Worm (Caenorhabditis elegans): ENCODE results near the gene F45H10.5.

The F45H10.5 gene

DNA sequence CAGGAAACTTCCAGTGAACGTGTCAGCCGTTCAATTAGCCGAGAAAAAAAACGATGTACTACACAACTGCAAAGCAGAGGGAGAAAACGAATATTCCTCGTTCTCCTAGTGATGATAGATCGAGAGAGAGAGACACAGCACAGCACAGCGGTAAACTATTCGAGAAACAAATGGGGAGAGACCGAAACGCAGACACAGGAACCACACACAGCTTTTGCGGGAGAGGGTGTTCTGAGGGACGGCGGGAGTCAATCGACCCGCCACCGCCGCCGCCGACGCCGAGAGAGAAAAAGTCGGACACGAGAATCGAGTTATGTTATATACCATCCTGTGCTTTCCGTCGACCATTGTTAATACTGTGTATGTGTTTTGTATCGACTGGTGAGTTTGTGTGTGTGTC, 45.1 kb upstream of the F45H10.5 start (continued):
- no peak for TF ChIP-seq F22D6.2 (tag; optimal IDR thresholded peaks at IDR 0.05)
- no peak for TF ChIP-seq B0261.1 (tag; optimal IDR thresholded peaks at IDR 0.05)
- TF ChIP-seq attf-3 (GFP tag; conservative IDR thresholded peaks at IDR 0.05), result no peak
- no peak for TF ChIP-seq ceh-40 (GFP tag; IDR thresholded peaks at IDR 0.05)
- TF ChIP-seq mes-4 (tag; optimal IDR thresholded peaks at IDR 0.05), result no peak
- TF ChIP-seq let-526 (GFP tag; IDR thresholded peaks at IDR 0.05), result no peak
- TF ChIP-seq F57A8.1 (GFP tag; optimal IDR thresholded peaks at IDR 0.05), result no peak
- TF ChIP-seq ztf-18 (tag; optimal IDR thresholded peaks at IDR 0.05), result no peak
- no peak for TF ChIP-seq ztf-26 (tag; optimal IDR thresholded peaks at IDR 0.05)
- 0 out of 2 replicates have a peak, but pooled peaks have one; percentile 49 for TF ChIP-seq lin-26 (GFP tag; IDR thresholded peaks at IDR 0.05)
- TF ChIP-seq aptf-2 (GFP tag; conservative IDR thresholded peaks at IDR 0.05), result no peak
- TF ChIP-seq aptf-3 (GFP tag; IDR thresholded peaks at IDR 0.05), result no peak
- TF ChIP-seq madf-3 (GFP tag; IDR thresholded peaks at IDR 0.05), result no peak
- TF ChIP-seq egl-44 (GFP tag; IDR thresholded peaks at IDR 0.05), result no peak
- TF ChIP-seq B0336.3 (GFP tag; IDR thresholded peaks at IDR 0.05), result 0 out of 2 replicates have a peak, but pooled peaks have one; percentile 20
- no peak for TF ChIP-seq Y56A3A.18 (GFP tag; IDR thresholded peaks at IDR 0.05)
- TF ChIP-seq B0035.1 (tag; optimal IDR thresholded peaks at IDR 0.05), result no peak
- TF ChIP-seq F33H1.4 (GFP tag; IDR thresholded peaks at IDR 0.05), result no peak
- TF ChIP-seq ztf-6 (GFP tag; IDR thresholded peaks at IDR 0.05), result no peak
- no peak for TF ChIP-seq unc-62 (GFP tag; optimal IDR thresholded peaks at IDR 0.05)
- no peak for TF ChIP-seq nhr-120 (GFP tag; IDR thresholded peaks at IDR 0.05)
- no peak for TF ChIP-seq F37B4.10 (GFP tag; IDR thresholded peaks at IDR 0.05)
- peak; percentile 59 for TF ChIP-seq nhr-80 (tag; optimal IDR thresholded peaks at IDR 0.05)
- no peak for TF ChIP-seq snpc-4 (GFP tag; optimal IDR thresholded peaks at IDR 0.05)
- peak in 3 of 4 experiments; percentile 20 to 64 (median 28) for TF ChIP-seq snpc-4 (tag; optimal IDR thresholded peaks at IDR 0.05)
- TF ChIP-seq dox-1 (GFP tag; IDR thresholded peaks at IDR 0.05), result peak; percentile 70
- TF ChIP-seq ztf-22 (GFP tag; optimal IDR thresholded peaks at IDR 0.05), result no peak
- 0 out of 2 replicates have a peak, but pooled peaks have one; percentile 29 for TF ChIP-seq hmg-1.2 (GFP tag; IDR thresholded peaks at IDR 0.05)
- TF ChIP-seq attf-6 (GFP tag; IDR thresholded peaks at IDR 0.05), result no peak
- no peak for TF ChIP-seq T26A5.8 (tag; optimal IDR thresholded peaks at IDR 0.05)

DNA sequence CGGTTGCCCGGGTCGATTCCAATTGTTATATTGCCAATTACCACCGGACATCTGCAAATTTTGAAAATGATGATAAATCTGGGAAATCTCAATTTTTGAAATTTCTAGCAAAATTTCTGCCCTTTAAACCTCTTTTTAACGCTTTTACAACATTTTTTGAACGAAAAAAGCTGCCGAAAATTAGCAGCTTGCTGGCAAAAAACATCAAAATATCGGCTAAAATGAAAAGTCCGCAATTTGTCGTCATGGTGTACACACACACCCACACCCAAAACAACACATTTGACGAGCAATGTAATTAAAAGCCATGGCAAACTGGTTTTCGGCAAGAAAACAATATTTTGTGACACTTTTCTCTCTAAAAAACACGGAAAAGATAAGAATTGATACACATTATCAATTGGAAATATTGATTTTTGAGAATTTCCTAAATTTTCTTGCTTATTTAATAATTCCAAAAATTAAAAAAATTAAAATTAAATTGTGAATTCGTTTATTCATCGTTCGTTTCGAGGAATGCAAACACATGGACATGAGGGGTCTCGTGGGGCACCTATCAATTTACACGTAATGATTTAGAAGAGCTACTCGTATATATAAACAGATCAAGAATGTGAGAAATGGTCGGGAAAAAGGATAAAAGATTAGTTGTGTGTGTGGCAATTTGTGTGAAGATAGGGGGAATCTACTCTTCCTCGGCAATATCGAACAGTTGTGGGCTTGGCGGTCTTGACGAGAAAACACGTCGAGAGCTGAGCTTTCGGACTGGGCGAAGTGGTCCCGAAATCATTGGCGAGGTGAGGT, 40.9 kb upstream of the F45H10.5 start, which contains the start of gene pqn-27:
Gene pqn-27, minus strand, starts transcription at position 51 of the 804 bp plus-strand sequence.
- TF ChIP-seq mxl-1 (tag; optimal IDR thresholded peaks at IDR 0.05), result no peak
- no peak for TF ChIP-seq xnd-1 (tag; optimal IDR thresholded peaks at IDR 0.05)
- no peak for TF ChIP-seq sptf-2 (GFP tag; optimal IDR thresholded peaks at IDR 0.05)
- TF ChIP-seq nhr-90 (tag; optimal IDR thresholded peaks at IDR 0.05), result no peak
- TF ChIP-seq F39B2.1 (GFP tag; IDR thresholded peaks at IDR 0.05), result no peak
- TF ChIP-seq B0336.3 (GFP tag; IDR thresholded peaks at IDR 0.05), result peak; percentile 70; the same call in 1 of the 2 replicates
- peak; percentile 40; the same call in 1 of the 2 replicates for TF ChIP-seq K11D2.4 (GFP tag; IDR thresholded peaks at IDR 0.05)
- TF ChIP-seq chd-7 (tag; optimal IDR thresholded peaks at IDR 0.05), result peak; percentile 62
- TF ChIP-seq Y53G8AR.9 (GFP tag; conservative IDR thresholded peaks at IDR 0.05), result peak; percentile 64; the same call in 1 of the 2 replicates
- TF ChIP-seq mcd-1 (GFP tag; IDR thresholded peaks at IDR 0.05), result peak; percentile 54
- TF ChIP-seq egrh-3 (GFP tag; IDR thresholded peaks at IDR 0.05), result no peak
- TF ChIP-seq ama-1 (optimal IDR thresholded peaks at IDR 0.05), result peak; percentile 97
- TF ChIP-seq ama-1 (GFP tag; optimal IDR thresholded peaks at IDR 0.05), result peak in 1 of 2 experiments; percentile 39
- no peak for TF ChIP-seq nhr-120 (GFP tag; IDR thresholded peaks at IDR 0.05)
- no peak for TF ChIP-seq aptf-2 (GFP tag; conservative IDR thresholded peaks at IDR 0.05)
- peak; percentile 23 for TF ChIP-seq T26A5.8 (tag; optimal IDR thresholded peaks at IDR 0.05)
- TF ChIP-seq hsf-1 (GFP tag; IDR thresholded peaks at IDR 0.05), result no peak
- peak; percentile 68 for TF ChIP-seq madf-6 (GFP tag; IDR thresholded peaks at IDR 0.05)
- TF ChIP-seq rcor-1 (GFP tag; IDR thresholded peaks at IDR 0.05), result peak; percentile 44; the same call in 1 of the 2 replicates
- TF ChIP-seq pha-4 (tag; optimal IDR thresholded peaks at IDR 0.05), result peak; percentile 80
- TF ChIP-seq atf-7 (tag; optimal IDR thresholded peaks at IDR 0.05), result peak; percentile 81
- no peak for TF ChIP-seq sea-2 (GFP tag; IDR thresholded peaks at IDR 0.05)
- TF ChIP-seq egl-44 (GFP tag; IDR thresholded peaks at IDR 0.05), result no peak
- TF ChIP-seq ztf-18 (tag; optimal IDR thresholded peaks at IDR 0.05), result no peak
- no peak for TF ChIP-seq lsy-27 (tag; optimal IDR thresholded peaks at IDR 0.05; ENCODE audit: borderline replicate concordance, insufficient read depth)
